Fruit fly (Drosophila melanogaster) whole organism, pupa: ENCODE results near the gene CG45099.

ENCODE experiments used
- CG14655 ChIP-seq: fragments of 200-800 bp; sonication (Bioruptor generic); optimal IDR thresholded peaks from 3 replicates; lab custom pipeline; 2017; ENCODE audit warnings: mild to moderate bottlenecking, missing biosample characterization, missing genetic modification reagents, missing genetic modification characterization
- CG8159 ChIP-seq: fragments of 200-800 bp; sonication (Bioruptor generic); optimal IDR thresholded peaks from 3 replicates; lab custom pipeline; 2018; ENCODE audit warnings: missing biosample characterization, mild to moderate bottlenecking, missing genetic modification characterization, moderate library complexity
- Ets98B ChIP-seq: fragments of 200-800 bp; sonication (Bioruptor generic); IDR thresholded peaks from 2 replicates; pipeline ENCODE4 v1.3.6; 2022; ENCODE audit warnings: missing biosample characterization, missing genetic modification characterization
- Pif1B ChIP-seq: fragments of 200-800 bp; sonication (Bioruptor generic); optimal IDR thresholded peaks from 3 replicates; lab custom pipeline; 2016; ENCODE audit warnings: missing biosample characterization, missing genetic modification characterization
- Snoo ChIP-seq: fragments of 200-800 bp; sonication (Bioruptor generic); optimal IDR thresholded peaks from 3 replicates; lab custom pipeline; 2017; ENCODE audit warnings: missing biosample characterization, mild to moderate bottlenecking, missing genetic modification characterization, inconsistent platforms

- TF ChIP-seq CG8159 (tag; lab: Kevin White, UChicago) (no peak), Pif1B (GFP tag; lab: Kevin White, UChicago) (no peak), Ets98B (GFP tag; lab: Robert Waterston, UW) (no peak), CG14655 (GFP tag; lab: Kevin White, UChicago) (no peak), Snoo (tag; lab: Kevin White, UChicago) (no peak)
Observed at dm6 chr3R:22080161-22080560, 46.1 kb upstream of the CG45099 start, which contains the start of gene CG13408.
